Fruit fly (Drosophila melanogaster): ENCODE measurements around the gene Polr3D.

The Polr3D gene

dm6 chr3L:18114038-18114926 is 4.9 kb upstream of the Polr3D start (continued):
- TF ChIP-seq cg (GFP tag; optimal IDR thresholded peaks at IDR 0.05): no peak
- TF ChIP-seq CG10462 (GFP tag; optimal IDR thresholded peaks at IDR 0.05): peak; percentile 0
- TF ChIP-seq CG33213 (GFP tag; optimal IDR thresholded peaks at IDR 0.05): peak; percentile 7
- TF ChIP-seq trem (tag; optimal IDR thresholded peaks at IDR 0.05): peak; percentile 18
- TF ChIP-seq lola (GFP tag; optimal IDR thresholded peaks at IDR 0.05): peak in 1 of 3 experiments; percentile 10
- peak; percentile 73 for TF ChIP-seq CG11504 (tag; optimal IDR thresholded peaks at IDR 0.05)
- TF ChIP-seq nom (GFP tag; optimal IDR thresholded peaks at IDR 0.05): peak; percentile 3
- peak; percentile 64 for TF ChIP-seq btn (GFP tag; optimal IDR thresholded peaks at IDR 0.05)
- TF ChIP-seq CG11696 (GFP tag; IDR thresholded peaks at IDR 0.05): no peak
- TF ChIP-seq TFAM (GFP tag; optimal IDR thresholded peaks at IDR 0.05): no peak
- peak; percentile 73 for TF ChIP-seq grn (GFP tag; optimal IDR thresholded peaks at IDR 0.05)
- TF ChIP-seq CG12659 (GFP tag; optimal IDR thresholded peaks at IDR 0.05): peak; percentile 20
- TF ChIP-seq CG11695 (GFP tag; IDR thresholded peaks at IDR 0.05): peak; percentile 40; the same call in 1 of the 3 replicates
- no peak; the same call in 1 of the 2 replicates for TF ChIP-seq CG7372 (GFP tag; IDR thresholded peaks at IDR 0.05)
- TF ChIP-seq Dbx (GFP tag; IDR thresholded peaks at IDR 0.05): peak; percentile 66
- TF ChIP-seq PHDP (tag; optimal IDR thresholded peaks at IDR 0.05): peak; percentile 59
- TF ChIP-seq CG13287 (GFP tag; IDR thresholded peaks at IDR 0.05; ENCODE audit: partially characterized antibody): no peak; the same call in 1 of the 2 replicates
- no peak for TF ChIP-seq danr (GFP tag; IDR thresholded peaks at IDR 0.05)
- no peak for TF ChIP-seq Lim3 (GFP tag; IDR thresholded peaks at IDR 0.05)
- peak; percentile 32; the same call in 1 of the 2 replicates for TF ChIP-seq Ptx1 (GFP tag; IDR thresholded peaks at IDR 0.05)
- TF ChIP-seq Side (GFP tag; optimal IDR thresholded peaks at IDR 0.05): peak; percentile 50
- no peak for TF ChIP-seq GATAe (GFP tag; conservative IDR thresholded peaks at IDR 0.05)
- TF ChIP-seq CG10147 (GFP tag; optimal IDR thresholded peaks at IDR 0.05): peak; percentile 19
- TF ChIP-seq CG2116 (GFP tag; optimal IDR thresholded peaks at IDR 0.05): peak; percentile 20
- TF ChIP-seq CG13424 (tag; optimal IDR thresholded peaks at IDR 0.05): peak; percentile 59
- TF ChIP-seq H15 (GFP tag; IDR thresholded peaks at IDR 0.05): peak; percentile 70
- TF ChIP-seq CG17361 (GFP tag; IDR thresholded peaks at IDR 0.05): peak; percentile 80; the same call in 2 of the 3 replicates
- TF ChIP-seq Spps (tag; optimal IDR thresholded peaks at IDR 0.05): no peak
- TF ChIP-seq CG16863 (GFP tag; optimal IDR thresholded peaks at IDR 0.05): peak; percentile 7
- peak; percentile 58; the same call in 1 of the 2 replicates for TF ChIP-seq CG14014 (GFP tag; IDR thresholded peaks at IDR 0.05)
- no peak for TF ChIP-seq prd (optimal IDR thresholded peaks at IDR 0.05)
- TF ChIP-seq prd (GFP tag; IDR thresholded peaks at IDR 0.05): peak; percentile 24; the same call in 1 of the 3 replicates
- no peak for TF ChIP-seq wdn (GFP tag; IDR thresholded peaks at IDR 0.05)
- no peak for TF ChIP-seq corto (GFP tag; optimal IDR thresholded peaks at IDR 0.05)
- TF ChIP-seq CG17568 (GFP tag; optimal IDR thresholded peaks at IDR 0.05): no peak
- TF ChIP-seq chn (GFP tag; optimal IDR thresholded peaks at IDR 0.05): no peak
- no peak for TF ChIP-seq Vsx1 (GFP tag; optimal IDR thresholded peaks at IDR 0.05)
- peak; percentile 65 for TF ChIP-seq Hmr (GFP tag; optimal IDR thresholded peaks at IDR 0.05)
- no peak for TF ChIP-seq CG13296 (GFP tag; optimal IDR thresholded peaks at IDR 0.05)
- TF ChIP-seq Bgb (GFP tag; IDR thresholded peaks at IDR 0.05; ENCODE audit: partially characterized antibody): peak; percentile 44; the same call in 1 of the 2 replicates
- TF ChIP-seq Sry-β (GFP tag; optimal IDR thresholded peaks at IDR 0.05): no peak
- TF ChIP-seq CG8089 (GFP tag; optimal IDR thresholded peaks at IDR 0.05): peak; percentile 26
- peak; percentile 85 for TF ChIP-seq sens (GFP tag)
- peak; percentile 26 for TF ChIP-seq mam (GFP tag; optimal IDR thresholded peaks at IDR 0.05)
- TF ChIP-seq Sry-δ (GFP tag; optimal IDR thresholded peaks at IDR 0.05): peak; percentile 24
- peak; percentile 46 for TF ChIP-seq gro (GFP tag; optimal IDR thresholded peaks at IDR 0.05)
- no peak for TF ChIP-seq Hey (tag; optimal IDR thresholded peaks at IDR 0.05)
- peak; percentile 25 for TF ChIP-seq salm (tag; optimal IDR thresholded peaks at IDR 0.05)
